Fruit fly (Drosophila melanogaster) whole organism, embryonic: Measurements from ENCODE around the gene Pdhb.

ENCODE experiments used
- B-H1 ChIP-seq: fragments of 200-800 bp; sonication (Bioruptor generic); IDR thresholded peaks from 3 replicates; pipeline ENCODE4 v1.3.6; 2022; ENCODE audit warnings: missing biosample characterization, missing genetic modification characterization
- Bdp1 ChIP-seq: fragments of 200-800 bp; sonication (Bioruptor generic); optimal IDR thresholded peaks from 3 replicates; lab custom pipeline; 2016; ENCODE audit warnings: missing biosample characterization, missing genetic modification characterization
- CG1024 ChIP-seq: fragments of 200-800 bp; sonication (Bioruptor generic); IDR thresholded peaks from 2 replicates; pipeline ENCODE4 v1.3.6; 2022; ENCODE audit warnings: missing biosample characterization, missing genetic modification characterization
- CG10267 ChIP-seq: fragments of 200-800 bp; sonication (Bioruptor generic); optimal IDR thresholded peaks from 2 replicates; lab custom pipeline; 2018; ENCODE audit warnings: missing biosample characterization, mild to moderate bottlenecking, missing genetic modification characterization, moderate library complexity
- CG11093 ChIP-seq: fragments of 200-800 bp; sonication (Bioruptor generic); IDR thresholded peaks from 3 replicates; pipeline ENCODE4 v1.3.6; 2022; ENCODE audit warnings: missing biosample characterization, missing genetic modification characterization
- CG11247 ChIP-seq: fragments of 200-800 bp; sonication (Bioruptor generic); IDR thresholded peaks from 2 replicates; pipeline ENCODE4 v1.3.6; 2022; ENCODE audit warnings: missing biosample characterization, missing genetic modification characterization
- CG11723 ChIP-seq: fragments of 200-800 bp; sonication (Bioruptor generic); optimal IDR thresholded peaks from 2 replicates; lab custom pipeline; 2017; ENCODE audit warnings: missing biosample characterization, mild to moderate bottlenecking, missing genetic modification characterization
- CG14860 ChIP-seq: fragments of 200-800 bp; sonication (Bioruptor generic); IDR thresholded peaks from 3 replicates; pipeline ENCODE4 v1.3.6; 2022; ENCODE audit warnings: missing biosample characterization, missing genetic modification characterization; ENCODE audit not compliant: partially characterized antibody
- CG1529 ChIP-seq: fragments of 200-800 bp; sonication (Bioruptor generic); optimal IDR thresholded peaks from 3 replicates; lab custom pipeline; 2018; ENCODE audit warnings: missing biosample characterization, missing genetic modification characterization
- CG15514 ChIP-seq: fragments of 200-800 bp; sonication (Bioruptor generic); optimal IDR thresholded peaks from 3 replicates; lab custom pipeline; 2017; ENCODE audit warnings: missing biosample characterization, missing genetic modification characterization, mild to moderate bottlenecking, moderate library complexity, missing genetic modification reagents
- CG1832 ChIP-seq: fragments of 200-800 bp; sonication (Bioruptor generic); optimal IDR thresholded peaks from 2 replicates; lab custom pipeline; 2017; ENCODE audit warnings: missing biosample characterization, mild to moderate bottlenecking, missing genetic modification characterization, inconsistent platforms
- CG18476 ChIP-seq: fragments of 200-800 bp; sonication (Bioruptor generic); optimal IDR thresholded peaks from 2 replicates; lab custom pipeline; 2016; ENCODE audit warnings: missing biosample characterization, mild to moderate bottlenecking, missing genetic modification characterization
- CG2129 ChIP-seq: fragments of 200-800 bp; sonication (Bioruptor generic); IDR thresholded peaks from 2 replicates; pipeline ENCODE4 v1.3.6; 2022; ENCODE audit warnings: missing biosample characterization, missing genetic modification characterization; ENCODE audit not compliant: partially characterized antibody
- CG2678 ChIP-seq: fragments of 200-800 bp; sonication (Bioruptor generic); optimal IDR thresholded peaks from 3 replicates; lab custom pipeline; 2019; ENCODE audit warnings: missing biosample characterization, mild to moderate bottlenecking, missing genetic modification characterization, moderate library complexity
- CG30403 ChIP-seq: fragments of 200-800 bp; sonication (Bioruptor generic); optimal IDR thresholded peaks from 3 replicates; lab custom pipeline; 2016; ENCODE audit warnings: missing biosample characterization, missing genetic modification characterization
- CG3281 ChIP-seq: fragments of 200-800 bp; sonication (Bioruptor generic); optimal IDR thresholded peaks from 3 replicates; lab custom pipeline; 2017; ENCODE audit warnings: missing biosample characterization, mild to moderate bottlenecking, missing genetic modification characterization
- CG3407 ChIP-seq: fragments of 200-800 bp; sonication (Bioruptor generic); optimal IDR thresholded peaks from 2 replicates; lab custom pipeline; 2018; ENCODE audit warnings: missing biosample characterization, mild to moderate bottlenecking, missing genetic modification characterization
- CG34376 ChIP-seq: fragments of 200-800 bp; sonication (Bioruptor generic); optimal IDR thresholded peaks from 2 replicates; lab custom pipeline; 2018; ENCODE audit warnings: missing biosample characterization, mild to moderate bottlenecking, missing genetic modification characterization
- CG4617 ChIP-seq: fragments of 200-800 bp; sonication (Bioruptor generic); optimal IDR thresholded peaks from 3 replicates; lab custom pipeline; 2016; ENCODE audit warnings: missing biosample characterization, missing genetic modification characterization, borderline replicate concordance
- CG6854 ChIP-seq: fragments of 200-800 bp; sonication (Bioruptor generic); optimal IDR thresholded peaks from 3 replicates; lab custom pipeline; 2017; ENCODE audit warnings: missing biosample characterization, mild to moderate bottlenecking, missing genetic modification characterization
- CG7786 ChIP-seq: fragments of 200-800 bp; sonication (Bioruptor generic); optimal IDR thresholded peaks from 2 replicates; lab custom pipeline; 2016; ENCODE audit warnings: missing biosample characterization, missing genetic modification characterization
- D19B ChIP-seq: fragments of 200-800 bp; sonication (Bioruptor generic); optimal IDR thresholded peaks from 2 replicates; lab custom pipeline; 2017; ENCODE audit warnings: missing biosample characterization, mild to moderate bottlenecking, missing genetic modification characterization
- Dfd ChIP-seq, 2 experiments: fragments of >200 bp; optimal IDR thresholded peaks; 2 replicates each; lab custom pipeline; 2017; ENCODE audit warnings: missing biosample characterization in 2 of 2, missing genetic modification characterization in 2 of 2
- Dip3 ChIP-seq: fragments of 200-800 bp; sonication (Bioruptor generic); optimal IDR thresholded peaks from 3 replicates; lab custom pipeline; 2016; ENCODE audit warnings: missing biosample characterization, missing genetic modification characterization
- Fer1 ChIP-seq: fragments of 200-800 bp; sonication (Bioruptor generic); optimal IDR thresholded peaks from 2 replicates; lab custom pipeline; 2017; ENCODE audit warnings: missing biosample characterization, mild to moderate bottlenecking, missing genetic modification characterization
- H15 ChIP-seq: fragments of 200-800 bp; sonication (Bioruptor generic); IDR thresholded peaks from 3 replicates; pipeline ENCODE4 v1.3.6; 2022; ENCODE audit warnings: missing biosample characterization, missing genetic modification characterization
- HmgD ChIP-seq: fragments of 200-800 bp; sonication (Bioruptor generic); optimal IDR thresholded peaks from 3 replicates; lab custom pipeline; 2016; ENCODE audit warnings: missing biosample characterization, missing genetic modification characterization
- Hmx ChIP-seq: fragments of 200-800 bp; sonication (Bioruptor generic); optimal IDR thresholded peaks from 2 replicates; lab custom pipeline; 2016; ENCODE audit warnings: missing biosample characterization, missing genetic modification characterization
- NC2β ChIP-seq: fragments of 200-800 bp; sonication (Bioruptor generic); optimal IDR thresholded peaks from 2 replicates; lab custom pipeline; 2016; ENCODE audit warnings: missing biosample characterization, missing genetic modification characterization
- NK7.1 ChIP-seq: fragments of 200-800 bp; sonication (Bioruptor generic); optimal IDR thresholded peaks from 3 replicates; lab custom pipeline; 2016; ENCODE audit warnings: missing biosample characterization, missing genetic modification characterization
- Sry-β ChIP-seq: fragments of 200-800 bp; sonication (Bioruptor generic); optimal IDR thresholded peaks from 2 replicates; lab custom pipeline; 2018; ENCODE audit warnings: missing biosample characterization, mild to moderate bottlenecking, missing genetic modification characterization, moderate library complexity
- Xbp1 ChIP-seq: fragments of 200-800 bp; sonication (Bioruptor generic); optimal IDR thresholded peaks from 3 replicates; lab custom pipeline; 2016; ENCODE audit warnings: missing biosample characterization, mild to moderate bottlenecking, missing genetic modification characterization
- al ChIP-seq: fragments of 200-800 bp; sonication (Bioruptor generic); IDR thresholded peaks from 2 replicates; pipeline ENCODE4 v1.3.6; 2022; ENCODE audit warnings: missing biosample characterization, missing genetic modification characterization
- cad ChIP-seq: fragments of >200 bp; optimal IDR thresholded peaks from 2 replicates; lab custom pipeline; 2017; ENCODE audit warnings: missing biosample characterization, missing genetic modification characterization
- dan ChIP-seq: fragments of 200-800 bp; sonication (Bioruptor generic); IDR thresholded peaks from 2 replicates; pipeline ENCODE4 v1.3.6; 2022; ENCODE audit warnings: missing biosample characterization, missing genetic modification characterization
- danr ChIP-seq: fragments of 200-800 bp; sonication (Bioruptor generic); IDR thresholded peaks from 2 replicates; pipeline ENCODE4 v1.3.6; 2022; ENCODE audit warnings: missing biosample characterization, missing genetic modification characterization
- dati ChIP-seq: fragments of 200-800 bp; sonication (Bioruptor generic); IDR thresholded peaks from 2 replicates; pipeline ENCODE4 v1.3.6; 2022; ENCODE audit warnings: missing biosample characterization, missing genetic modification characterization
- dm ChIP-seq: fragments of 200-800 bp; sonication (Bioruptor generic); optimal IDR thresholded peaks from 3 replicates; lab custom pipeline; 2016; ENCODE audit warnings: missing biosample characterization, missing genetic modification characterization
- en ChIP-seq: fragments of 200-800 bp; sonication (Bioruptor generic); optimal IDR thresholded peaks from 2 replicates; lab custom pipeline; 2016; ENCODE audit warnings: missing biosample characterization, missing genetic modification characterization
- ewg ChIP-seq: fragments of 200-800 bp; sonication (Bioruptor generic); optimal IDR thresholded peaks from 3 replicates; lab custom pipeline; 2017; ENCODE audit warnings: mild to moderate bottlenecking, missing biosample characterization, missing genetic modification reagents, missing genetic modification characterization
- fd3F ChIP-seq: fragments of 200-800 bp; sonication (Bioruptor generic); optimal IDR thresholded peaks from 2 replicates; lab custom pipeline; 2018; ENCODE audit warnings: missing biosample characterization, mild to moderate bottlenecking, missing genetic modification characterization, moderate library complexity
- gsb-n ChIP-seq: fragments of 200-800 bp; sonication (Bioruptor generic); optimal IDR thresholded peaks from 3 replicates; lab custom pipeline; 2018; ENCODE audit warnings: missing biosample characterization, mild to moderate bottlenecking, missing genetic modification characterization
- h ChIP-seq: fragments of >200 bp; optimal IDR thresholded peaks from 2 replicates; lab custom pipeline; 2017
- inv ChIP-seq: fragments of 200-800 bp; sonication (Bioruptor generic); IDR thresholded peaks from 2 replicates; pipeline ENCODE4 v1.3.6; 2022; ENCODE audit warnings: missing biosample characterization, missing genetic modification characterization; ENCODE audit not compliant: partially characterized antibody
- mld ChIP-seq: fragments of 200-800 bp; sonication (Bioruptor generic); IDR thresholded peaks from 3 replicates; pipeline ENCODE4 v1.3.6; 2022; ENCODE audit warnings: missing biosample characterization, missing genetic modification characterization; ENCODE audit not compliant: partially characterized antibody
- nau ChIP-seq: fragments of 200-800 bp; sonication (Bioruptor generic); optimal IDR thresholded peaks from 3 replicates; lab custom pipeline; 2017; ENCODE audit warnings: missing biosample characterization, mild to moderate bottlenecking, missing genetic modification characterization, missing genetic modification reagents
- row ChIP-seq: fragments of 200-800 bp; sonication (Bioruptor generic); IDR thresholded peaks from 3 replicates; pipeline ENCODE4 v1.3.6; 2022; ENCODE audit warnings: missing biosample characterization, missing genetic modification characterization
- sima ChIP-seq: fragments of 200-800 bp; sonication (Bioruptor generic); optimal IDR thresholded peaks from 2 replicates; lab custom pipeline; 2016; ENCODE audit warnings: missing biosample characterization, missing genetic modification characterization
- sna ChIP-seq: fragments of 200-800 bp; sonication (Bioruptor generic); IDR thresholded peaks from 2 replicates; pipeline ENCODE4 v1.3.6; 2022; ENCODE audit warnings: missing biosample characterization, missing genetic modification characterization; ENCODE audit not compliant: partially characterized antibody
- sr ChIP-seq: fragments of 200-800 bp; sonication (Bioruptor generic); IDR thresholded peaks from 3 replicates; pipeline ENCODE4 v1.3.6; 2022; ENCODE audit warnings: missing biosample characterization, missing genetic modification characterization
- tin ChIP-seq: fragments of 200-800 bp; sonication (Bioruptor generic); optimal IDR thresholded peaks from 3 replicates; lab custom pipeline; 2016; ENCODE audit warnings: missing biosample characterization, missing genetic modification characterization
- yki ChIP-seq: fragments of >200 bp; optimal IDR thresholded peaks from 3 replicates; lab custom pipeline; 2018

The Pdhb gene

dm6 chr3R:29153197-29153644 lies 40.4 kb downstream of the Pdhb start, which contains the start of the genes Slbp and Rpn2 (continued):
- TF ChIP-seq CG1024 (GFP tag; lab: Robert Waterston, UW) = no peak
- no peak for TF ChIP-seq dan (GFP tag; lab: Robert Waterston, UW)
- no peak for TF ChIP-seq sima (GFP tag; lab: Kevin White, UChicago)
- TF ChIP-seq en (GFP tag; lab: Kevin White, UChicago) = peak; percentile 15
- peak; percentile 89 for TF ChIP-seq CG4617 (GFP tag; lab: Kevin White, UChicago)
- TF ChIP-seq NK7.1 (GFP tag; lab: Kevin White, UChicago) = no peak
- peak; percentile 86 for TF ChIP-seq mld (GFP tag; lab: Robert Waterston, UW)
- TF ChIP-seq CG18476 (GFP tag; lab: Kevin White, UChicago) = no peak
- TF ChIP-seq ewg (GFP tag; lab: Kevin White, UChicago) = peak; percentile 74
- peak; percentile 20 for TF ChIP-seq tin (GFP tag; lab: Kevin White, UChicago)
- no peak for TF ChIP-seq CG11247
- no peak for TF ChIP-seq nau
- TF ChIP-seq HmgD (GFP tag; lab: Kevin White, UChicago) = peak; percentile 62
- TF ChIP-seq sna (GFP tag; lab: Robert Waterston, UW) = peak; percentile 92
- no peak for TF ChIP-seq al
- no peak for TF ChIP-seq cad (GFP tag; lab: Kevin White, UChicago)
- TF ChIP-seq CG11723 (GFP tag; lab: Kevin White, UChicago) = no peak
- no peak for TF ChIP-seq fd3F (GFP tag; lab: Kevin White, UChicago)
- peak; percentile 55 for TF ChIP-seq CG7786 (GFP tag; lab: Kevin White, UChicago)
- TF ChIP-seq Fer1 (GFP tag; lab: Kevin White, UChicago) = peak; percentile 68
- TF ChIP-seq Sry-β (GFP tag; lab: Kevin White, UChicago) = peak; percentile 24
- TF ChIP-seq CG2129 (GFP tag; lab: Robert Waterston, UW) = peak; percentile 93
- peak; percentile 55 for TF ChIP-seq CG15514 (GFP tag; lab: Kevin White, UChicago)
- peak; percentile 40 for TF ChIP-seq Xbp1
- no peak for TF ChIP-seq CG6854 (GFP tag; lab: Kevin White, UChicago)
- peak; percentile 87 for TF ChIP-seq inv
- peak; percentile 84 for TF ChIP-seq CG14860 (GFP tag; lab: Robert Waterston, UW)
- peak; percentile 45 for TF ChIP-seq Dip3 (GFP tag; lab: Kevin White, UChicago)
- no peak for TF ChIP-seq gsb-n (tag; lab: Kevin White, UChicago)
- TF ChIP-seq danr = no peak
- TF ChIP-seq CG3281 (GFP tag; lab: Kevin White, UChicago) = peak; percentile 20
- no peak for TF ChIP-seq Dfd (GFP tag; optimal IDR thresholded peaks at IDR 0.05; lab: Kevin White, UChicago)
- TF ChIP-seq CG34376 = peak; percentile 61
- TF ChIP-seq Hmx (GFP tag; lab: Kevin White, UChicago) = no peak
- TF ChIP-seq NC2β (GFP tag; lab: Kevin White, UChicago) = peak; percentile 45
- peak; percentile 60 for TF ChIP-seq dm (GFP tag; lab: Kevin White, UChicago)
- no peak for TF ChIP-seq sr (GFP tag; lab: Robert Waterston, UW)
- peak; percentile 15 for TF ChIP-seq Bdp1 (GFP tag; lab: Kevin White, UChicago)
- peak; percentile 21 for TF ChIP-seq CG30403 (GFP tag; lab: Kevin White, UChicago)
- no peak for TF ChIP-seq CG3407 (GFP tag; lab: Kevin White, UChicago)
- TF ChIP-seq CG11093 = no peak
- TF ChIP-seq dati (GFP tag; lab: Robert Waterston, UW) = no peak
- peak; percentile 34 for TF ChIP-seq CG2678 (tag; lab: Kevin White, UChicago)
- no peak for TF ChIP-seq D19B (GFP tag; lab: Kevin White, UChicago)
- TF ChIP-seq row = peak; percentile 58; the same call in 2 of the 3 replicates
- no peak for TF ChIP-seq CG1529
- TF ChIP-seq H15 = no peak
- TF ChIP-seq CG10267 = peak; percentile 99
- no peak for TF ChIP-seq yki (lab: Kevin White, UChicago)
- no peak for TF ChIP-seq B-H1 (GFP tag; lab: Robert Waterston, UW)
- TF ChIP-seq CG1832 (GFP tag; lab: Kevin White, UChicago) = no peak
- TF ChIP-seq h (lab: Kevin White, UChicago) = no peak
